Fruit fly (Drosophila melanogaster): ENCODE measurements around the gene CG2887.
A peak's percentile ranks its signal among the peaks of the same experiment; 100 is the strongest.

The CG2887 gene

dm6 chrX:10515323-10515853 is 37.1 kb upstream of the CG2887 start (continued):
- TF ChIP-seq Xrp1 (GFP tag; IDR thresholded peaks at IDR 0.05): peak; percentile 87
- TF ChIP-seq ewg (GFP tag; optimal IDR thresholded peaks at IDR 0.05): no peak
- no peak for TF ChIP-seq CG8089 (GFP tag; optimal IDR thresholded peaks at IDR 0.05)
- TF ChIP-seq Hmr (GFP tag; optimal IDR thresholded peaks at IDR 0.05): no peak
- peak; percentile 29 for TF ChIP-seq CG8281 (tag; optimal IDR thresholded peaks at IDR 0.05)
- TF ChIP-seq bsh (GFP tag; optimal IDR thresholded peaks at IDR 0.05): peak in 1 of 2 experiments; percentile 62
- peak; percentile 16 for TF ChIP-seq Ets97D (GFP tag; optimal IDR thresholded peaks at IDR 0.05)
- TF ChIP-seq Dp (GFP tag; optimal IDR thresholded peaks at IDR 0.05): no peak
- no peak for TF ChIP-seq bowl (GFP tag; IDR thresholded peaks at IDR 0.05)
- no peak for TF ChIP-seq Oaz (GFP tag; IDR thresholded peaks at IDR 0.05)
- peak; percentile 19 for TF ChIP-seq CG8388 (GFP tag; optimal IDR thresholded peaks at IDR 0.05)
- TF ChIP-seq p53 (GFP tag; optimal IDR thresholded peaks at IDR 0.05): no peak
- TF ChIP-seq Myb (GFP tag; optimal IDR thresholded peaks at IDR 0.05): no peak
- peak; percentile 62 for TF ChIP-seq CG8924 (tag; optimal IDR thresholded peaks at IDR 0.05)
- TF ChIP-seq CG17612 (GFP tag; IDR thresholded peaks at IDR 0.05): no peak
- TF ChIP-seq CG7786 (GFP tag; optimal IDR thresholded peaks at IDR 0.05): peak; percentile 10
- no peak for TF ChIP-seq al (GFP tag; IDR thresholded peaks at IDR 0.05)
- peak; percentile 9 for TF ChIP-seq Sry-δ (GFP tag; optimal IDR thresholded peaks at IDR 0.05)
- TF ChIP-seq CG1233 (GFP tag; optimal IDR thresholded peaks at IDR 0.05): peak; percentile 68
- no peak for TF ChIP-seq tna (GFP tag; IDR thresholded peaks at IDR 0.05; ENCODE audit: partially characterized antibody)
- no peak for TF ChIP-seq CkIIα-i1 (GFP tag; IDR thresholded peaks at IDR 0.05)
- TF ChIP-seq caup (GFP tag; optimal IDR thresholded peaks at IDR 0.05; ENCODE audit: severe bottlenecking): no peak
- TF ChIP-seq row (GFP tag; IDR thresholded peaks at IDR 0.05): peak; percentile 59
- no peak for TF ChIP-seq fru (optimal IDR thresholded peaks at IDR 0.05)
- TF ChIP-seq Spps (tag; optimal IDR thresholded peaks at IDR 0.05): peak; percentile 9
- no peak for TF ChIP-seq Aef1 (GFP tag; IDR thresholded peaks at IDR 0.05)
- TF ChIP-seq CG10543 (GFP tag; optimal IDR thresholded peaks at IDR 0.05): no peak
- peak; percentile 18 for TF ChIP-seq stwl (tag; optimal IDR thresholded peaks at IDR 0.05)
- no peak for TF ChIP-seq lov (optimal IDR thresholded peaks at IDR 0.05)
- TF ChIP-seq lov (GFP tag; IDR thresholded peaks at IDR 0.05): peak; percentile 69; the same call in 2 of the 3 replicates
- 0 out of 2 replicates have a peak, but pooled peaks have one; percentile 9 for TF ChIP-seq sim (GFP tag; IDR thresholded peaks at IDR 0.05)
- peak; percentile 32; the same call in 1 of the 2 replicates for TF ChIP-seq esg (GFP tag; conservative IDR thresholded peaks at IDR 0.05)
- TF ChIP-seq Hr51 (GFP tag; optimal IDR thresholded peaks at IDR 0.05): peak in 1 of 2 experiments; percentile 17
- peak; percentile 93 for TF ChIP-seq Med (GFP tag)
- no peak for TF ChIP-seq wdn (GFP tag; IDR thresholded peaks at IDR 0.05)
- TF ChIP-seq seq (GFP tag; IDR thresholded peaks at IDR 0.05): no peak
- TF ChIP-seq Doc3 (GFP tag; IDR thresholded peaks at IDR 0.05; ENCODE audit: partially characterized antibody): no peak
- TF ChIP-seq CG6683 (GFP tag; optimal IDR thresholded peaks at IDR 0.05): no peak
- no peak for TF ChIP-seq eyg (GFP tag; optimal IDR thresholded peaks at IDR 0.05)
- no peak for TF ChIP-seq CG9932 (GFP tag; IDR thresholded peaks at IDR 0.05)
- peak; percentile 24 for TF ChIP-seq btn (GFP tag; optimal IDR thresholded peaks at IDR 0.05)
- TF ChIP-seq hkb (optimal IDR thresholded peaks at IDR 0.05): no peak
- peak; percentile 49; the same call in 1 of the 2 replicates for TF ChIP-seq hkb (GFP tag; IDR thresholded peaks at IDR 0.05)
- TF ChIP-seq CG6254 (GFP tag; optimal IDR thresholded peaks at IDR 0.05): peak; percentile 39
- peak; percentile 44; the same call in 1 of the 2 replicates for TF ChIP-seq Ptx1 (GFP tag; IDR thresholded peaks at IDR 0.05)
- TF ChIP-seq CG12155 (GFP tag; optimal IDR thresholded peaks at IDR 0.05): peak; percentile 26
- peak; percentile 74 for TF ChIP-seq dan (GFP tag; IDR thresholded peaks at IDR 0.05)
- no peak for TF ChIP-seq psq (GFP tag; optimal IDR thresholded peaks at IDR 0.05)
- no peak for TF ChIP-seq CrebB (tag; optimal IDR thresholded peaks at IDR 0.05)
- TF ChIP-seq CG2116 (GFP tag; optimal IDR thresholded peaks at IDR 0.05): no peak
- TF ChIP-seq sisA (GFP tag; IDR thresholded peaks at IDR 0.05): peak; percentile 48
- no peak for TF ChIP-seq toy (GFP tag; IDR thresholded peaks at IDR 0.05)
